Fruit fly (Drosophila melanogaster): Measurements from ENCODE around the gene lectin-22C.

Gene lectin-22C

dm6 chr2L:2037551-2038252 lies 637 bp upstream of the lectin-22C start (continued):
- TF ChIP-seq slou (GFP tag; optimal IDR thresholded peaks at IDR 0.05) (peak; percentile 19), trh (GFP tag; optimal IDR thresholded peaks at IDR 0.05) (no peak), Meics (GFP tag; optimal IDR thresholded peaks at IDR 0.05) (no peak), CG10366 (GFP tag; IDR thresholded peaks at IDR 0.05) (no peak), stc (GFP tag; IDR thresholded peaks at IDR 0.05) (no peak), ttk (GFP tag; IDR thresholded peaks at IDR 0.05) (no peak), Mrtf (GFP tag; IDR thresholded peaks at IDR 0.05) (no peak), CG12942 (GFP tag; optimal IDR thresholded peaks at IDR 0.05) (no peak), gfzf (GFP tag; optimal IDR thresholded peaks at IDR 0.05) (peak; percentile 60), HLHmδ (GFP tag; optimal IDR thresholded peaks at IDR 0.05) (no peak), MTF-1 (GFP tag; optimal IDR thresholded peaks at IDR 0.05; ENCODE audit: borderline replicate concordance) (no peak), amos (GFP tag; IDR thresholded peaks at IDR 0.05; ENCODE audit: partially characterized antibody) (peak; percentile 97), pzg (GFP tag; optimal IDR thresholded peaks at IDR 0.05) (peak; percentile 99), CG12219 (GFP tag; optimal IDR thresholded peaks at IDR 0.05) (no peak), Optix (GFP tag; IDR thresholded peaks at IDR 0.05) (no peak), Xrp1 (GFP tag; IDR thresholded peaks at IDR 0.05) (no peak), Scr (GFP tag; IDR thresholded peaks at IDR 0.05; ENCODE audit: partially characterized antibody) (peak; percentile 90), B-H2 (GFP tag; optimal IDR thresholded peaks at IDR 0.05) (peak; percentile 29), CG1647 (GFP tag; optimal IDR thresholded peaks at IDR 0.05) (peak; percentile 45), Stat92E (GFP tag; optimal IDR thresholded peaks at IDR 0.05) (peak in 2 of 3 experiments; percentile 6 to 57), H2.0 (GFP tag; IDR thresholded peaks at IDR 0.05) (no peak), CG12744 (GFP tag; optimal IDR thresholded peaks at IDR 0.05) (no peak), bigmax (GFP tag; optimal IDR thresholded peaks at IDR 0.05) (no peak), zfh1 (GFP tag; IDR thresholded peaks at IDR 0.05) (0 out of 3 replicates have a peak, but pooled peaks have one; percentile 11), grau (tag; optimal IDR thresholded peaks at IDR 0.05) (peak; percentile 34), CG16815 (GFP tag; optimal IDR thresholded peaks at IDR 0.05) (no peak), bab2 (GFP tag; optimal IDR thresholded peaks at IDR 0.05) (no peak), mam (GFP tag; optimal IDR thresholded peaks at IDR 0.05) (peak; percentile 38), CG32532 (GFP tag; IDR thresholded peaks at IDR 0.05) (peak; percentile 38; the same call in 1 of the 2 replicates), Hey (tag; optimal IDR thresholded peaks at IDR 0.05) (no peak), Ptx1 (GFP tag; IDR thresholded peaks at IDR 0.05) (no peak), CG10543 (GFP tag; optimal IDR thresholded peaks at IDR 0.05) (no peak), CG8089 (GFP tag; optimal IDR thresholded peaks at IDR 0.05) (no peak), CG2120 (GFP tag; optimal IDR thresholded peaks at IDR 0.05) (peak; percentile 39), CG10979 (tag; optimal IDR thresholded peaks at IDR 0.05) (no peak), mirr (GFP tag; optimal IDR thresholded peaks at IDR 0.05) (peak; percentile 33), Blimp-1 (GFP tag; optimal IDR thresholded peaks at IDR 0.05) (no peak), CG6791 (GFP tag; IDR thresholded peaks at IDR 0.05; ENCODE audit: partially characterized antibody) (peak; percentile 91), lola (GFP tag; optimal IDR thresholded peaks at IDR 0.05) (no peak), wdn (GFP tag; IDR thresholded peaks at IDR 0.05) (no peak), CG14860 (GFP tag; IDR thresholded peaks at IDR 0.05; ENCODE audit: partially characterized antibody) (peak; percentile 79), NC2β (GFP tag; optimal IDR thresholded peaks at IDR 0.05) (peak; percentile 19), dm (GFP tag; optimal IDR thresholded peaks at IDR 0.05) (peak; percentile 72), pfk (GFP tag; optimal IDR thresholded peaks at IDR 0.05) (no peak), tgo (GFP tag; IDR thresholded peaks at IDR 0.05) (no peak), Max (GFP tag; optimal IDR thresholded peaks at IDR 0.05) (peak; percentile 29), Tbp (GFP tag; optimal IDR thresholded peaks at IDR 0.05) (no peak), CG3163 (GFP tag; optimal IDR thresholded peaks at IDR 0.05) (peak; percentile 29), nau (GFP tag; optimal IDR thresholded peaks at IDR 0.05) (no peak)
